Worm (Caenorhabditis elegans) whole organism, midembryonic: ENCODE measurements around the gene C01B10.3.
"Not testable (repeated sequence)": the region's sequence is repeated elsewhere in the genome, so short reads cannot be mapped to it uniquely, and the experiment has no call there.

Experiments used
- T22C8.4 ChIP-seq: fragments of 200-800 bp; sonication (Bioruptor generic); IDR thresholded peaks from 2 replicates; pipeline ENCODE4 v1.3.6; 2022; ENCODE audit warnings: missing genetic modification characterization, missing compliant biosample characterization
- cog-1 ChIP-seq: sonication (generic microtip); optimal IDR thresholded peaks from 2 replicates; lab custom pipeline; 2016; ENCODE audit warnings: missing genetic modification characterization, missing compliant biosample characterization
- flt-1 ChIP-seq: fragments of 200-800 bp; sonication (Bioruptor generic); IDR thresholded peaks from 2 replicates; pipeline ENCODE4 v1.3.6; 2022; ENCODE audit warnings: missing genetic modification characterization, missing compliant biosample characterization
- klf-2 ChIP-seq: fragments of 200-800 bp; sonication (Bioruptor generic); conservative IDR thresholded peaks from 2 replicates; pipeline ENCODE4 v1.3.6; 2022; ENCODE audit warnings: missing genetic modification reagents, missing genetic modification characterization, missing compliant biosample characterization
- med-1 ChIP-seq: sonication (generic microtip); optimal IDR thresholded peaks from 2 replicates; lab custom pipeline; 2017; ENCODE audit warnings: missing genetic modification characterization, mild to moderate bottlenecking, missing compliant biosample characterization, antibody characterized with exemption, missing genetic modification reagents; ENCODE audit not compliant: insufficient read depth
- ref-1 ChIP-seq: fragments of 200-800 bp; sonication (Bioruptor generic); conservative IDR thresholded peaks from 2 replicates; pipeline ENCODE4 v1.3.6; 2022; ENCODE audit warnings: missing genetic modification reagents, missing genetic modification characterization, missing compliant biosample characterization
- tab-1 ChIP-seq: fragments of 200-800 bp; sonication (Bioruptor generic); IDR thresholded peaks from 2 replicates; pipeline ENCODE4 v1.3.6; 2022; ENCODE audit warnings: missing genetic modification characterization, missing compliant biosample characterization
- ztf-23 ChIP-seq: fragments of 200-800 bp; sonication (Bioruptor generic); IDR thresholded peaks from 2 replicates; pipeline ENCODE4 v1.3.6; 2022; ENCODE audit warnings: missing genetic modification reagents, missing genetic modification characterization, missing compliant biosample characterization
- ztf-29 ChIP-seq: fragments of 200-800 bp; sonication (Bioruptor generic); IDR thresholded peaks from 2 replicates; pipeline ENCODE4 v1.3.6; 2022; ENCODE audit warnings: missing genetic modification reagents, missing genetic modification characterization, missing compliant biosample characterization

The C01B10.3 gene

ce11 chrIV:6598740-6599139, 22.4 kb downstream of the C01B10.3 start, which contains the start of gene nspb-5:
nspb-5 (plus strand) TSS chrIV:6599040.
- TF ChIP-seq tab-1, ztf-23, T22C8.4 (GFP tag; lab: Robert Waterston, UW): not testable (repeated sequence)

- TF ChIP-seq flt-1 (GFP tag; lab: Robert Waterston, UW); cog-1 (tag; lab: Kevin White, UChicago); ztf-29 (GFP tag; lab: Robert Waterston, UW): not testable (repeated sequence)
Measured at ce11 chrIV:6597918-6598317, 23.2 kb downstream of the C01B10.3 start, which contains the start of gene nspb-4. nspb-4 (plus strand) TSS chrIV:6598218.

- TF ChIP-seq flt-1 (GFP tag; lab: Robert Waterston, UW) (no peak), cog-1 (tag; lab: Kevin White, UChicago) (no peak), klf-2 (no peak), ztf-23 (GFP tag; lab: Robert Waterston, UW) (no peak), ztf-29 (GFP tag; lab: Robert Waterston, UW) (no peak), med-1 (GFP tag; lab: Kevin White, UChicago) (no peak), T22C8.4 (GFP tag; lab: Robert Waterston, UW) (no peak), tab-1 (GFP tag; lab: Robert Waterston, UW) (no peak), ref-1 (GFP tag; lab: Robert Waterston, UW) (no peak)
Measured at ce11 chrIV:6597298-6597697, 23.9 kb downstream of the C01B10.3 start, which contains the start of gene F38A5.6. F38A5.6 (minus strand) TSS chrIV:6597398.

- TF ChIP-seq T22C8.4 (GFP tag; lab: Robert Waterston, UW), result no peak
- no peak for TF ChIP-seq ztf-29 (GFP tag; lab: Robert Waterston, UW)
- TF ChIP-seq cog-1 (tag; lab: Kevin White, UChicago), result no peak
- TF ChIP-seq med-1 (GFP tag; lab: Kevin White, UChicago), result no peak
- TF ChIP-seq tab-1 (GFP tag; lab: Robert Waterston, UW), result no peak
- TF ChIP-seq ref-1 (GFP tag; lab: Robert Waterston, UW), result no peak
- no peak for TF ChIP-seq flt-1 (GFP tag; lab: Robert Waterston, UW)
- TF ChIP-seq klf-2, result no peak
- TF ChIP-seq ztf-23 (GFP tag; lab: Robert Waterston, UW), result no peak
Measured at ce11 chrIV:6595912-6596311, 25.2 kb downstream of the C01B10.3 start, which contains the start of gene F38A5.22. F38A5.22 (minus strand) TSS chrIV:6595940.

ce11 chrIV:6594871-6595270, 26.3 kb downstream of the C01B10.3 start, which contains the start of gene nspb-3:
nspb-3 (minus strand) TSS chrIV:6594971.
- TF ChIP-seq cog-1 (tag; lab: Kevin White, UChicago); tab-1 (GFP tag; lab: Robert Waterston, UW); ztf-29 (GFP tag; lab: Robert Waterston, UW): not testable (repeated sequence)

ce11 chrIV:6591010-6591746, 30.0 kb downstream of the C01B10.3 start, which contains the start of the genes nspb-1 and nspb-2:
nspb-1 (minus strand) TSS chrIV:6591110.
nspb-2 (plus strand) TSS chrIV:6591696.
- TF ChIP-seq ztf-29, ztf-23, T22C8.4 (GFP tag; lab: Robert Waterston, UW): not testable (repeated sequence)

- TF ChIP-seq ztf-23 (GFP tag; lab: Robert Waterston, UW) (no peak), cog-1 (tag; lab: Kevin White, UChicago) (no peak), ztf-29 (GFP tag; lab: Robert Waterston, UW) (no peak), tab-1 (GFP tag; lab: Robert Waterston, UW) (no peak), T22C8.4 (GFP tag; lab: Robert Waterston, UW) (no peak), flt-1 (GFP tag; lab: Robert Waterston, UW) (no peak), med-1 (GFP tag; lab: Kevin White, UChicago) (no peak)
Measured at ce11 chrIV:6590029-6590428, 31.1 kb downstream of the C01B10.3 start, which contains the start of the genes lec-11 and irld-7. lec-11 (minus strand) TSS chrIV:6590154. irld-7 (plus strand) TSS chrIV:6590360.

- TF ChIP-seq ztf-29 (GFP tag; lab: Robert Waterston, UW) (no peak), flt-1 (GFP tag; lab: Robert Waterston, UW) (no peak), ref-1 (GFP tag; lab: Robert Waterston, UW) (no peak), tab-1 (GFP tag; lab: Robert Waterston, UW) (no peak), ztf-23 (GFP tag; lab: Robert Waterston, UW) (no peak), cog-1 (tag; lab: Kevin White, UChicago) (no peak), T22C8.4 (GFP tag; lab: Robert Waterston, UW) (no peak), med-1 (GFP tag; lab: Kevin White, UChicago) (no peak), klf-2 (no peak)
Measured at ce11 chrIV:6588080-6588613, 33.0 kb downstream of the C01B10.3 start.

ce11 chrIV:6585397-6585921, 35.7 kb downstream of the C01B10.3 start, which contains the start of the genes F38A5.2 and dnj-11:
F38A5.2 (minus strand) TSS chrIV:6585400.
dnj-11 (plus strand) TSS chrIV:6585871.
- TF ChIP-seq ztf-29 (GFP tag; lab: Robert Waterston, UW), result no peak
- TF ChIP-seq klf-2, result no peak
- no peak for TF ChIP-seq T22C8.4 (GFP tag; lab: Robert Waterston, UW)
- TF ChIP-seq ztf-23 (GFP tag; lab: Robert Waterston, UW), result peak; percentile 59; the same call in 1 of the 2 replicates
- no peak for TF ChIP-seq ref-1 (GFP tag; lab: Robert Waterston, UW)
- peak; percentile 19 for TF ChIP-seq cog-1 (tag; lab: Kevin White, UChicago)
- no peak for TF ChIP-seq tab-1 (GFP tag; lab: Robert Waterston, UW)
- no peak for TF ChIP-seq med-1 (GFP tag; lab: Kevin White, UChicago)
- 0 out of 2 replicates have a peak, but pooled peaks have one; percentile 19 for TF ChIP-seq flt-1 (GFP tag; lab: Robert Waterston, UW)
